Fruit fly (Drosophila melanogaster): ENCODE measurements around the gene Strump.
A peak's percentile ranks its signal among the peaks of the same experiment; 100 is the strongest.

The Strump gene

dm6 chr3L:16087323-16087816 is 34.4 kb upstream of the Strump start, which contains the start of gene Tasp1 (continued):
- TF ChIP-seq CG4424 (GFP tag; optimal IDR thresholded peaks at IDR 0.05) (peak; percentile 62), knrl (GFP tag; IDR thresholded peaks at IDR 0.05; ENCODE audit: partially characterized antibody) (no peak; the same call in 2 of the 3 replicates), CG14965 (GFP tag; optimal IDR thresholded peaks at IDR 0.05; ENCODE audit: borderline replicate concordance) (no peak), Hr51 (GFP tag; optimal IDR thresholded peaks at IDR 0.05) (peak in 1 of 2 experiments; percentile 4), NK7.1 (GFP tag; optimal IDR thresholded peaks at IDR 0.05) (no peak), so (GFP tag; IDR thresholded peaks at IDR 0.05) (peak; percentile 61; the same call in 1 of the 3 replicates), CG10321 (GFP tag; IDR thresholded peaks at IDR 0.05) (no peak), CoRest (tag; optimal IDR thresholded peaks at IDR 0.05) (peak; percentile 82), Atf-2 (GFP tag; optimal IDR thresholded peaks at IDR 0.05) (no peak), CG3281 (GFP tag; optimal IDR thresholded peaks at IDR 0.05) (peak; percentile 43), CG16815 (GFP tag; optimal IDR thresholded peaks at IDR 0.05) (peak; percentile 5), Hand (GFP tag; optimal IDR thresholded peaks at IDR 0.05) (no peak), vnd (GFP tag; IDR thresholded peaks at IDR 0.05; ENCODE audit: partially characterized antibody) (no peak), CG9932 (GFP tag; IDR thresholded peaks at IDR 0.05) (peak; percentile 76; the same call in 1 of the 2 replicates), hth (optimal IDR thresholded peaks at IDR 0.05) (no peak), CG4707 (GFP tag; optimal IDR thresholded peaks at IDR 0.05) (no peak), sisA (GFP tag; IDR thresholded peaks at IDR 0.05) (no peak), btn (GFP tag; optimal IDR thresholded peaks at IDR 0.05) (no peak), Oaz (GFP tag; IDR thresholded peaks at IDR 0.05) (peak; percentile 51; the same call in 1 of the 2 replicates), Nf-YA (GFP tag; IDR thresholded peaks at IDR 0.05) (peak; percentile 39; the same call in 1 of the 2 replicates), CG1024 (GFP tag; IDR thresholded peaks at IDR 0.05) (peak; percentile 60), CG16779 (GFP tag; IDR thresholded peaks at IDR 0.05) (no peak), CG11696 (GFP tag; IDR thresholded peaks at IDR 0.05) (no peak), dysf (GFP tag; IDR thresholded peaks at IDR 0.05) (peak; percentile 77; the same call in 1 of the 3 replicates), tin (GFP tag; optimal IDR thresholded peaks at IDR 0.05) (peak; percentile 43), Tbp (GFP tag; optimal IDR thresholded peaks at IDR 0.05) (no peak), H2.0 (GFP tag; IDR thresholded peaks at IDR 0.05) (peak; percentile 59), psq (GFP tag; optimal IDR thresholded peaks at IDR 0.05) (no peak), jumu (GFP tag; optimal IDR thresholded peaks at IDR 0.05) (no peak), fd102C (GFP tag; optimal IDR thresholded peaks at IDR 0.05) (no peak), usp (GFP tag; optimal IDR thresholded peaks at IDR 0.05) (no peak), CG18476 (GFP tag; optimal IDR thresholded peaks at IDR 0.05) (peak; percentile 35), sob (GFP tag; IDR thresholded peaks at IDR 0.05) (peak; percentile 75), Gsc (GFP tag; IDR thresholded peaks at IDR 0.05) (no peak), CG17186 (GFP tag; optimal IDR thresholded peaks at IDR 0.05) (peak; percentile 5), BtbVII (GFP tag; optimal IDR thresholded peaks at IDR 0.05) (no peak), C15 (GFP tag; IDR thresholded peaks at IDR 0.05) (no peak), sens (GFP tag) (peak; percentile 55), kay (GFP tag; optimal IDR thresholded peaks at IDR 0.05) (peak; percentile 2), CG9727 (GFP tag; optimal IDR thresholded peaks at IDR 0.05) (peak; percentile 66), tna (GFP tag; IDR thresholded peaks at IDR 0.05; ENCODE audit: partially characterized antibody) (no peak), CG30431 (GFP tag; optimal IDR thresholded peaks at IDR 0.05) (no peak), mld (GFP tag; IDR thresholded peaks at IDR 0.05; ENCODE audit: partially characterized antibody) (no peak), Camta (GFP tag; optimal IDR thresholded peaks at IDR 0.05) (no peak), CG43689 (GFP tag; IDR thresholded peaks at IDR 0.05) (no peak), yki (optimal IDR thresholded peaks at IDR 0.05) (no peak), Side (GFP tag; optimal IDR thresholded peaks at IDR 0.05) (peak; percentile 22), gfzf (GFP tag; optimal IDR thresholded peaks at IDR 0.05) (peak; percentile 73), sens-2 (GFP tag; IDR thresholded peaks at IDR 0.05) (no peak), Sry-δ (GFP tag; optimal IDR thresholded peaks at IDR 0.05) (no peak), gem (tag; optimal IDR thresholded peaks at IDR 0.05) (no peak), HLH4C (GFP tag; IDR thresholded peaks at IDR 0.05; ENCODE audit: partially characterized antibody) (no peak)
